Worm (Caenorhabditis elegans) whole organism, L4 larva: ENCODE measurements around the gene C02D5.4.

Experiments
- D1046.2 ChIP-seq: fragments of 200-800 bp; sonication (Bioruptor generic); IDR thresholded peaks from 2 replicates; pipeline ENCODE4 v1.3.6; 2022; ENCODE audit warnings: missing genetic modification characterization, missing compliant biosample characterization
- F10B5.3 ChIP-seq: sonication (generic microtip); optimal IDR thresholded peaks from 2 replicates; lab custom pipeline; 2016; ENCODE audit warnings: mild to moderate bottlenecking, missing genetic modification characterization, missing compliant biosample characterization
- F26F4.8 ChIP-seq: fragments of 200-800 bp; sonication (Bioruptor generic); conservative IDR thresholded peaks from 2 replicates; pipeline ENCODE4 v1.3.6; 2022; ENCODE audit warnings: missing genetic modification characterization, missing compliant biosample characterization
- F37D6.2 ChIP-seq: sonication (generic microtip); optimal IDR thresholded peaks from 2 replicates; lab custom pipeline; 2016; ENCODE audit warnings: mild to moderate bottlenecking, missing genetic modification characterization, missing compliant biosample characterization
- T26A8.4 ChIP-seq: fragments of 200-800 bp; sonication (Bioruptor generic); IDR thresholded peaks from 2 replicates; pipeline ENCODE4 v1.3.6; 2022; ENCODE audit warnings: missing genetic modification characterization, missing compliant biosample characterization
- Y105C5A.15 ChIP-seq: fragments of 200-800 bp; sonication (Bioruptor generic); IDR thresholded peaks from 2 replicates; pipeline ENCODE4 v1.3.6; 2022; ENCODE audit warnings: missing genetic modification characterization, missing compliant biosample characterization
- Y48G9A.11 ChIP-seq: fragments of 200-800 bp; sonication (Bioruptor generic); IDR thresholded peaks from 2 replicates; pipeline ENCODE4 v1.3.6; 2022; ENCODE audit warnings: missing genetic modification reagents, missing genetic modification characterization, missing compliant biosample characterization
- Y75B8A.6 ChIP-seq: fragments of 200-800 bp; sonication (Bioruptor generic); IDR thresholded peaks from 2 replicates; pipeline ENCODE4 v1.3.6; 2022; ENCODE audit warnings: missing genetic modification reagents, missing genetic modification characterization, missing compliant biosample characterization
- ZK546.5 ChIP-seq, 2 experiments: sonication (generic microtip); optimal IDR thresholded peaks; 2 replicates each; lab custom pipeline; 2017; ENCODE audit warnings: missing biosample characterization in 2 of 2, missing genetic modification characterization in 2 of 2
- aha-1 ChIP-seq: fragments of 150-350 bp; peaks from one replicate; lab custom pipeline; 2014; ENCODE audit warnings: missing biosample characterization, missing genetic modification characterization
- arid-1 ChIP-seq: fragments of 200-800 bp; sonication (Bioruptor generic); conservative IDR thresholded peaks from 2 replicates; pipeline ENCODE4 v1.3.6; 2022; ENCODE audit warnings: missing genetic modification reagents, missing genetic modification characterization, missing compliant biosample characterization
- cey-2 ChIP-seq: sonication (generic microtip); optimal IDR thresholded peaks from 3 replicates; lab custom pipeline; 2017; ENCODE audit warnings: missing genetic modification characterization, mild to moderate bottlenecking, missing compliant biosample characterization, antibody characterized with exemption, borderline replicate concordance; ENCODE audit not compliant: insufficient read depth
- ctbp-1 ChIP-seq: fragments of 200-800 bp; sonication (Bioruptor generic); IDR thresholded peaks from 2 replicates; pipeline ENCODE4 v1.3.6; 2022; ENCODE audit warnings: missing genetic modification reagents, missing genetic modification characterization, missing compliant biosample characterization
- daf-19 ChIP-seq: fragments of 200-800 bp; sonication (Bioruptor generic); conservative IDR thresholded peaks from 2 replicates; pipeline ENCODE4 v1.3.6; 2022; ENCODE audit warnings: missing genetic modification characterization, missing compliant biosample characterization
- dmd-9 ChIP-seq: fragments of 200-800 bp; sonication (Bioruptor generic); IDR thresholded peaks from 2 replicates; pipeline ENCODE4 v1.3.6; 2022; ENCODE audit warnings: missing genetic modification reagents, missing genetic modification characterization, missing compliant biosample characterization
- duxl-1 ChIP-seq: sonication (generic microtip); optimal IDR thresholded peaks from 2 replicates; lab custom pipeline; 2016; ENCODE audit warnings: mild to moderate bottlenecking, missing genetic modification characterization, moderate library complexity, missing compliant biosample characterization; ENCODE audit not compliant: poor library complexity
- egl-43 ChIP-seq: fragments of 200-800 bp; sonication (Bioruptor generic); IDR thresholded peaks from 2 replicates; pipeline ENCODE4 v1.3.6; 2022; ENCODE audit warnings: missing genetic modification reagents, missing genetic modification characterization, missing compliant biosample characterization
- fkh-10 ChIP-seq: fragments of 150-350 bp; optimal IDR thresholded peaks from 2 replicates; lab custom pipeline; 2014; ENCODE audit warnings: missing biosample characterization, missing genetic modification reagents, missing genetic modification characterization
- fos-1 ChIP-seq: fragments of 150-350 bp; optimal IDR thresholded peaks from 2 replicates; lab custom pipeline; 2014; ENCODE audit warnings: missing biosample characterization, missing genetic modification characterization
- hlh-11 ChIP-seq: fragments of 200-800 bp; sonication (Bioruptor generic); optimal IDR thresholded peaks from 2 replicates; lab custom pipeline; 2018; ENCODE audit warnings: mild to moderate bottlenecking, missing genetic modification characterization, missing compliant biosample characterization
- hlh-30 ChIP-seq: sonication (generic microtip); optimal IDR thresholded peaks from 2 replicates; lab custom pipeline; 2017; ENCODE audit warnings: antibody characterized with exemption, mild to moderate bottlenecking, missing genetic modification characterization, missing compliant biosample characterization; ENCODE audit not compliant: insufficient read depth
- lin-1 ChIP-seq: fragments of 200-800 bp; sonication (Bioruptor generic); IDR thresholded peaks from 2 replicates; pipeline ENCODE4 v1.3.6; 2022; ENCODE audit warnings: missing genetic modification reagents, missing genetic modification characterization, missing compliant biosample characterization
- lsy-2 ChIP-seq, 2 experiments: fragments of 150-350 bp in 1 of 2; sonication (generic microtip) in 1 of 2; optimal IDR thresholded peaks; 2 replicates each; lab custom pipeline; 2014 to 2017; ENCODE audit warnings: missing biosample characterization in 2 of 2, missing genetic modification characterization in 2 of 2
- madf-9 ChIP-seq: fragments of 200-800 bp; sonication (Bioruptor generic); conservative IDR thresholded peaks from 2 replicates; pipeline ENCODE4 v1.3.6; 2022; ENCODE audit warnings: missing genetic modification reagents, missing genetic modification characterization, missing compliant biosample characterization
- mep-1 ChIP-seq: fragments of 150-350 bp; sonication (generic microtip); optimal IDR thresholded peaks from 3 replicates; lab custom pipeline; 2014; ENCODE audit warnings: missing biosample characterization, missing genetic modification characterization
- mxl-2 ChIP-seq: fragments of 200-800 bp; sonication (Bioruptor generic); conservative IDR thresholded peaks from 2 replicates; pipeline ENCODE4 v1.3.6; 2022; ENCODE audit warnings: missing genetic modification reagents, missing genetic modification characterization, missing compliant biosample characterization
- nhr-102 ChIP-seq: sonication (generic microtip); optimal IDR thresholded peaks from 2 replicates; lab custom pipeline; 2016; ENCODE audit warnings: mild to moderate bottlenecking, missing genetic modification characterization, moderate library complexity, missing compliant biosample characterization
- nhr-111 ChIP-seq: fragments of 200-800 bp; sonication (Bioruptor generic); optimal IDR thresholded peaks from 2 replicates; lab custom pipeline; 2018; ENCODE audit warnings: mild to moderate bottlenecking, missing genetic modification characterization, missing compliant biosample characterization
- nhr-25 ChIP-seq: sonication (generic microtip); optimal IDR thresholded peaks from 2 replicates; lab custom pipeline; 2017; ENCODE audit warnings: missing genetic modification characterization, mild to moderate bottlenecking, missing compliant biosample characterization, antibody characterized with exemption, moderate library complexity, borderline replicate concordance; ENCODE audit not compliant: insufficient read depth
- nhr-41 ChIP-seq: fragments of 200-800 bp; sonication (Bioruptor generic); IDR thresholded peaks from 2 replicates; pipeline ENCODE4 v1.3.6; 2022; ENCODE audit warnings: missing genetic modification reagents, missing genetic modification characterization, missing compliant biosample characterization
- nhr-77 ChIP-seq: fragments of 150-350 bp; optimal IDR thresholded peaks from 2 replicates; lab custom pipeline; 2014; ENCODE audit warnings: missing biosample characterization, missing genetic modification characterization
- pha-4 ChIP-seq, 2 experiments: fragments of 150-350 bp in 1 of 2; fragments of 200-800 bp in 1 of 2; sonication (Bioruptor generic) in 1 of 2; IDR thresholded peaks in 1 of 2; optimal IDR thresholded peaks in 1 of 2; 2 replicates each; pipeline versions ENCODE4 v1.3.6 to Lab custom; 2014 to 2022; ENCODE audit warnings: missing genetic modification characterization in 2 of 2, missing genetic modification reagents in 2 of 2, missing biosample characterization in 1 of 2, missing compliant biosample characterization in 1 of 2
- pqm-1 ChIP-seq: sonication (generic microtip); optimal IDR thresholded peaks from 2 replicates; lab custom pipeline; 2017; ENCODE audit warnings: missing biosample characterization, missing genetic modification characterization
- rbr-2 ChIP-seq: sonication (generic microtip); optimal IDR thresholded peaks from 2 replicates; lab custom pipeline; 2016; ENCODE audit warnings: missing genotype, missing genetic modification characterization, missing compliant biosample characterization
- set-16 ChIP-seq: fragments of 200-800 bp; sonication (Bioruptor generic); IDR thresholded peaks from 2 replicates; pipeline ENCODE4 v1.3.6; 2022; ENCODE audit warnings: missing genetic modification reagents, missing genetic modification characterization, missing compliant biosample characterization
- spr-1 ChIP-seq: sonication (generic microtip); optimal IDR thresholded peaks from 2 replicates; lab custom pipeline; 2016; ENCODE audit warnings: mild to moderate bottlenecking, missing genetic modification characterization, missing compliant biosample characterization
- unc-39 ChIP-seq: sonication (generic microtip); optimal IDR thresholded peaks from 2 replicates; lab custom pipeline; 2017; ENCODE audit warnings: missing biosample characterization, missing genetic modification characterization
- unc-62 ChIP-seq, 3 experiments: fragments of 150-350 bp in 1 of 3; sonication (generic microtip); optimal IDR thresholded peaks in 2 of 3; peaks in 1 of 3; 1 replicate in 1 of 3; 2 replicates in 2 of 3; lab custom pipeline; 2014 to 2017; ENCODE audit warnings: missing biosample characterization in 3 of 3, missing genetic modification characterization in 3 of 3, missing genetic modification reagents in 3 of 3, missing genotype in 1 of 3
- vab-7 ChIP-seq: fragments of 200-800 bp; sonication (Bioruptor generic); IDR thresholded peaks from 2 replicates; pipeline ENCODE4 v1.3.6; 2022; ENCODE audit warnings: missing genetic modification reagents, missing genetic modification characterization, missing compliant biosample characterization

C02D5.4 gene

ce11 chrIII:8509218-8509617 lies 42.7 kb upstream of the C02D5.4 start:
- no peak for TF ChIP-seq nhr-111 (GFP tag; lab: Kevin White, UChicago)
- TF ChIP-seq Y75B8A.6: no peak
- no peak for TF ChIP-seq T26A8.4 (GFP tag; lab: Robert Waterston, UW)
- TF ChIP-seq ZK546.5 (tag; optimal IDR thresholded peaks at IDR 0.05; lab: Kevin White, UChicago): no peak
- no peak for TF ChIP-seq mxl-2 (GFP tag; lab: Robert Waterston, UW)
- no peak for TF ChIP-seq arid-1 (GFP tag; lab: Robert Waterston, UW)
- no peak for TF ChIP-seq D1046.2 (GFP tag; lab: Robert Waterston, UW)
- no peak for TF ChIP-seq madf-9 (GFP tag; lab: Robert Waterston, UW)
- TF ChIP-seq fos-1 (tag; lab: Kevin White, UChicago): no peak
- no peak for TF ChIP-seq vab-7 (GFP tag; lab: Robert Waterston, UW)
- no peak for TF ChIP-seq daf-19 (GFP tag; lab: Robert Waterston, UW)
- TF ChIP-seq dmd-9 (GFP tag; lab: Robert Waterston, UW): no peak
- TF ChIP-seq fkh-10 (GFP tag; lab: Kevin White, UChicago): no peak

ce11 chrIII:8509644-8510393 lies 42.1 kb upstream of the C02D5.4 start:
- TF ChIP-seq duxl-1 (tag; lab: Kevin White, UChicago): no peak
- TF ChIP-seq ctbp-1 (GFP tag; lab: Robert Waterston, UW): peak; percentile 19; the same call in 1 of the 2 replicates
- TF ChIP-seq mep-1 (tag; lab: Kevin White, UChicago): peak; percentile 38
- 0 out of 2 replicates have a peak, but pooled peaks have one; percentile 8 for TF ChIP-seq set-16 (GFP tag; lab: Robert Waterston, UW)
- TF ChIP-seq spr-1 (tag; lab: Kevin White, UChicago): no peak
- TF ChIP-seq unc-62 (GFP tag; optimal IDR thresholded peaks at IDR 0.05 in 1 of 2; lab: Kevin White, UChicago): no peak
- no peak for TF ChIP-seq unc-62 (tag; optimal IDR thresholded peaks at IDR 0.05; lab: Kevin White, UChicago)
- peak; percentile 29 for TF ChIP-seq rbr-2
- peak; percentile 76 for TF ChIP-seq aha-1 (tag; lab: Kevin White, UChicago)
- peak; percentile 55 for TF ChIP-seq F37D6.2
- TF ChIP-seq nhr-25: no peak
- no peak for TF ChIP-seq madf-9 (GFP tag; lab: Robert Waterston, UW)
- TF ChIP-seq hlh-11 (tag; lab: Kevin White, UChicago): no peak
- no peak for TF ChIP-seq hlh-30 (tag; lab: Kevin White, UChicago)
- TF ChIP-seq fkh-10 (GFP tag; lab: Kevin White, UChicago): peak; percentile 83
- TF ChIP-seq Y105C5A.15 (GFP tag; lab: Robert Waterston, UW): no peak
- TF ChIP-seq lsy-2 (tag; optimal IDR thresholded peaks at IDR 0.05; lab: Kevin White, UChicago): peak in 1 of 2 experiments; percentile 4
- no peak for TF ChIP-seq nhr-102 (tag; lab: Kevin White, UChicago)
- TF ChIP-seq Y48G9A.11 (GFP tag; lab: Robert Waterston, UW): no peak
- TF ChIP-seq F26F4.8 (GFP tag; lab: Robert Waterston, UW): no peak
- TF ChIP-seq F10B5.3: no peak

ce11 chrIII:8511711-8512110 lies 40.3 kb upstream of the C02D5.4 start:
- TF ChIP-seq lsy-2 (tag; optimal IDR thresholded peaks at IDR 0.05; lab: Kevin White, UChicago) (peak in 1 of 2 experiments; percentile 14), lin-1 (no peak), nhr-41 (GFP tag; lab: Robert Waterston, UW) (no peak), unc-39 (no peak), pqm-1 (no peak), ctbp-1 (GFP tag; lab: Robert Waterston, UW) (0 out of 2 replicates have a peak, but pooled peaks have one; percentile 9), fkh-10 (GFP tag; lab: Kevin White, UChicago) (peak; percentile 87), nhr-25 (no peak), nhr-77 (tag; lab: Kevin White, UChicago) (no peak), pha-4 (GFP tag; IDR thresholded peaks at IDR 0.05; lab: Robert Waterston, UW) (no peak), pha-4 (tag; optimal IDR thresholded peaks at IDR 0.05; lab: Kevin White, UChicago) (no peak), egl-43 (no peak), cey-2 (tag; lab: Kevin White, UChicago) (no peak)
